Worm (Caenorhabditis elegans): ENCODE results near the gene egl-44.

The egl-44 gene

DNA sequence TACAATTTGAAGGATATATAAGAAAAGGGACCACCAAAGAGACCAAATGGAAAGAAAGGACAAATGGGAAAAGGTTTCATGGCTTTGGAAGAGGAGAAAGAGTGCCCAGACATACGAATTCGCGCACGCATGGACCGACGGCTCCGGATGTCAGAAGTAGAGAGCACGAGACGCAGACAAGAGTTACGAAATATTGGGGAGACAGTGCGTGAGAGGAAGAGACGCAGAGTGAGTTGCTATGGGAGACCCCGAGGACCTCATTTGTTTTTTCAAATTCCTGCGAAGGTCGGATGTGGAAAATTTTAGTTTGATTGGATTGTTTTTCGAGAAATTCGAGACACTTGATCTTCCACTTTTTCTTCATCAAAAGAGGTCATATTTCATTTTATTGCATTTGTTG is 38.0 kb downstream of the egl-44 start:
- TF ChIP-seq hmbx-1 (tag; optimal IDR thresholded peaks at IDR 0.05) (no peak), ets-7 (tag; optimal IDR thresholded peaks at IDR 0.05) (peak; percentile 2)

DNA sequence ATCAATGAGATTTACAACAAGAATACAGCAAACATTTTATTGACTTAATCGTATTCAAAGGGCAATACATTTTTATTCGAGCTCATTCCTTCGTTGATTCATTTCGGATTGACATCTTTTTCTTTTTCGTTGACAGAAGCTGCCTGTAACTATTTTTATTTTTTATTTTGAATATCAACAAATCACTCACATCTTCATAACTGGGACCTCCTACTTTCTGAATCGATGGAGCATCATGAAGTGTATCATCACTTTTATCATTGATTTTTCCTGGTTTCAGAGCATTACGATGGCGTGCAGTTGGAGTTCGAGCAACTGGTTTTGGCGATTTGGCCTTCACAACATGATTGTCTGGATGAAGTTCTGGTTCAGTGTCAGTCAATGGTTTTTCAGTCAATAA is 39.4 kb downstream of the egl-44 start, which contains the start of gene B0034.1:
B0034.1 (plus strand) TSS at position 301 of the 400 bp plus-strand sequence.
- TF ChIP-seq aly-1 (tag; optimal IDR thresholded peaks at IDR 0.05): no peak
- TF ChIP-seq tra-4 (tag; optimal IDR thresholded peaks at IDR 0.05): no peak
- no peak for TF ChIP-seq tbx-37 (GFP tag; conservative IDR thresholded peaks at IDR 0.05)
- no peak for TF ChIP-seq tbx-11 (GFP tag; IDR thresholded peaks at IDR 0.05)
- TF ChIP-seq F13C5.2 (tag; optimal IDR thresholded peaks at IDR 0.05): no peak
- TF ChIP-seq B0310.2 (tag; optimal IDR thresholded peaks at IDR 0.05): no peak
- TF ChIP-seq ceh-36 (tag; optimal IDR thresholded peaks at IDR 0.05): no peak
- no peak for TF ChIP-seq sea-1 (GFP tag; conservative IDR thresholded peaks at IDR 0.05)
- TF ChIP-seq hmg-4 (GFP tag; optimal IDR thresholded peaks at IDR 0.05): no peak
- TF ChIP-seq pes-1 (GFP tag; IDR thresholded peaks at IDR 0.05): no peak
- TF ChIP-seq hmbx-1 (tag; optimal IDR thresholded peaks at IDR 0.05): no peak
- no peak for TF ChIP-seq flt-1 (GFP tag; IDR thresholded peaks at IDR 0.05)
- no peak for TF ChIP-seq ama-1 (optimal IDR thresholded peaks at IDR 0.05)
- TF ChIP-seq scrt-1 (GFP tag; IDR thresholded peaks at IDR 0.05): no peak
- no peak for TF ChIP-seq ceh-13 (GFP tag; optimal IDR thresholded peaks at IDR 0.05)
- TF ChIP-seq ets-7 (tag; optimal IDR thresholded peaks at IDR 0.05): no peak
- TF ChIP-seq hnd-1 (tag; optimal IDR thresholded peaks at IDR 0.05): no peak

DNA sequence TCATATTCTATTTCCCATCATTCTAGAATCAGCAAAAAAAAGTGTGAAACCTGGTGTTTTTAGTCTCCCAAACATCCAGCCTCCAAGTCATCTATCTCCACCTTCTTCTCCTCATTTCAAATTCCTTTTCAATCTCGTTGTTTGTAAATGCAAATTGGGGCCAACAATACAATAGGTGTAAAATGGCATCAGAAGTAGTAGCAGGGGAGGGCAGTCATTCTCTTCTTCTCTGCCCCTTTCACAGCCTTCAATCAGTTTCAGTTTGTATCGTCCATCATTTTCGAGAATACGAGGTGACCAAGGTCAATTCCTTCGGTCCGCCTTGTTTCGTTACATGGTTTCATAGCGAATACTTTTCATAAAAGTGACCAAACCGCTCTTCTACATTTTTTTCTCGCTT is 40.7 kb downstream of the egl-44 start, which contains the start of gene B0034.4:
B0034.4 (minus strand) TSS at position 229 of the 400 bp plus-strand sequence.
- TF ChIP-seq ceh-13 (GFP tag; optimal IDR thresholded peaks at IDR 0.05): no peak
- no peak for TF ChIP-seq aly-1 (tag; optimal IDR thresholded peaks at IDR 0.05)
- TF ChIP-seq flt-1 (GFP tag; IDR thresholded peaks at IDR 0.05): no peak
- TF ChIP-seq scrt-1 (GFP tag; IDR thresholded peaks at IDR 0.05): no peak
- TF ChIP-seq tra-4 (tag; optimal IDR thresholded peaks at IDR 0.05): no peak
- no peak for TF ChIP-seq hnd-1 (tag; optimal IDR thresholded peaks at IDR 0.05)
- TF ChIP-seq hmbx-1 (tag; optimal IDR thresholded peaks at IDR 0.05): no peak
- TF ChIP-seq ama-1 (optimal IDR thresholded peaks at IDR 0.05): no peak
- TF ChIP-seq tbx-37 (GFP tag; conservative IDR thresholded peaks at IDR 0.05): no peak
- no peak for TF ChIP-seq hmg-4 (GFP tag; optimal IDR thresholded peaks at IDR 0.05)
- no peak for TF ChIP-seq B0310.2 (tag; optimal IDR thresholded peaks at IDR 0.05)
- no peak for TF ChIP-seq ceh-36 (tag; optimal IDR thresholded peaks at IDR 0.05)
- TF ChIP-seq ets-7 (tag; optimal IDR thresholded peaks at IDR 0.05): no peak
- no peak for TF ChIP-seq pes-1 (GFP tag; IDR thresholded peaks at IDR 0.05)
- no peak for TF ChIP-seq F13C5.2 (tag; optimal IDR thresholded peaks at IDR 0.05)
- TF ChIP-seq sea-1 (GFP tag; conservative IDR thresholded peaks at IDR 0.05): no peak

DNA sequence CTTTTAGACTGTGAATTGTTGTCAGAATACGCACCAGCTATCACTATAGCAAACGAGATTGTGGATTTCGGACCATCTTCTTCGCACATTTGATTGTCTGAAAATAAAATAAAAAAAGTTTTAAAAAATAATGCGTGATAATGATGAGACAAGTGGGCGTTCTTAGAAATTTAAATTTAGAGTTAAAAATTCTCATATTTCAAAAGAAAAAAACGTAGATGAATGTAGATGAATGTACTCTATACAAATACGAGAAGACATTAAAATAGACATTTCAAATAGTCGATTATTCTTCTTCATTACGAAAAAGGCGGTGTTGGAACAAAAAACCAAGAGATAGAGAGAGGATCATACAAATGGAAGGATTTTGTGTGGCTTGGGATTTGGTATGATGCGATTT is 46.3 kb downstream of the egl-44 start, which contains the start of gene B0034.5:
B0034.5 (minus strand) TSS at position 101 of the 400 bp plus-strand sequence.
- TF ChIP-seq B0310.2 (tag; optimal IDR thresholded peaks at IDR 0.05) (no peak), tbx-11 (GFP tag; IDR thresholded peaks at IDR 0.05) (no peak), ceh-36 (tag; optimal IDR thresholded peaks at IDR 0.05) (no peak), flt-1 (GFP tag; IDR thresholded peaks at IDR 0.05) (no peak), hnd-1 (tag; optimal IDR thresholded peaks at IDR 0.05) (no peak), ets-7 (tag; optimal IDR thresholded peaks at IDR 0.05) (no peak), F13C5.2 (tag; optimal IDR thresholded peaks at IDR 0.05) (no peak), hmg-4 (GFP tag; optimal IDR thresholded peaks at IDR 0.05) (no peak), pes-1 (GFP tag; IDR thresholded peaks at IDR 0.05) (no peak), aly-1 (tag; optimal IDR thresholded peaks at IDR 0.05) (no peak), tbx-37 (GFP tag; conservative IDR thresholded peaks at IDR 0.05) (no peak), sea-1 (GFP tag; conservative IDR thresholded peaks at IDR 0.05) (no peak), scrt-1 (GFP tag; IDR thresholded peaks at IDR 0.05) (no peak), ama-1 (optimal IDR thresholded peaks at IDR 0.05) (no peak), tra-4 (tag; optimal IDR thresholded peaks at IDR 0.05) (no peak)

DNA sequence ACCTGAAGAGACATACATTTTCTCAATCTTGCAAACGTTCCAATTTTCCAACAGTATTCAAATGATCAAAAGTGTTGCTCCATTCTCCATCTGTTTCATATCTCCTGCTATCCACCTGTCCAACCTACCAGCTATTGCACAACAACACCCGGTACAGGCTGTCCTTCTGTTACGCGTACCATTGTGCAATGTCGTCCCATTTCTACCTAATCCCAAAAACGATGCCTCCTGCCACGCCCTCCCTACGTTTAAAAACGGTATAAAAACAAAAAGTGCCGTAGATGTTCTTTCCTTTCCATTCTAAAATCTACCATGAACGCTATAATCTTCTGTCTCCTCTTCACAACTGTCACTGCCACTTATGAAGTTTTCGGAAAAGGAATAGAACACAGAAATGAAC is 59.6 kb downstream of the egl-44 start, which contains the start of gene ins-2:
ins-2 (plus strand) TSS at position 301 of the 400 bp plus-strand sequence.
- no peak for TF ChIP-seq tra-4 (tag; optimal IDR thresholded peaks at IDR 0.05)
- TF ChIP-seq ceh-13 (GFP tag; optimal IDR thresholded peaks at IDR 0.05): no peak
- no peak for TF ChIP-seq tbx-11 (GFP tag; IDR thresholded peaks at IDR 0.05)
- TF ChIP-seq hnd-1 (tag; optimal IDR thresholded peaks at IDR 0.05): no peak
- TF ChIP-seq ets-7 (tag; optimal IDR thresholded peaks at IDR 0.05): no peak
- no peak for TF ChIP-seq hmg-4 (GFP tag; optimal IDR thresholded peaks at IDR 0.05)
- TF ChIP-seq pes-1 (GFP tag; IDR thresholded peaks at IDR 0.05): no peak
- no peak for TF ChIP-seq scrt-1 (GFP tag; IDR thresholded peaks at IDR 0.05)
- no peak for TF ChIP-seq tbx-37 (GFP tag; conservative IDR thresholded peaks at IDR 0.05)
- no peak for TF ChIP-seq ama-1 (optimal IDR thresholded peaks at IDR 0.05)
- TF ChIP-seq B0310.2 (tag; optimal IDR thresholded peaks at IDR 0.05): no peak
- no peak for TF ChIP-seq ceh-36 (tag; optimal IDR thresholded peaks at IDR 0.05)
- TF ChIP-seq flt-1 (GFP tag; IDR thresholded peaks at IDR 0.05): no peak
- no peak for TF ChIP-seq sea-1 (GFP tag; conservative IDR thresholded peaks at IDR 0.05)
- no peak for TF ChIP-seq hmbx-1 (tag; optimal IDR thresholded peaks at IDR 0.05)
- TF ChIP-seq F13C5.2 (tag; optimal IDR thresholded peaks at IDR 0.05): no peak
